Worm (Caenorhabditis elegans) whole organism, L3 larva: ENCODE measurements around the gene R03D7.15.

Experiments used
- ama-1 ChIP-seq: fragments of 150-350 bp; optimal IDR thresholded peaks from 2 replicates; lab custom pipeline; 2018
- ceh-82 ChIP-seq: fragments of 150-350 bp; optimal IDR thresholded peaks from 2 replicates; lab custom pipeline; 2014; ENCODE audit warnings: missing biosample characterization, missing genetic modification characterization
- nhr-76 ChIP-seq: fragments of 150-350 bp; sonication (generic microtip); optimal IDR thresholded peaks from 5 replicates; lab custom pipeline; 2014; ENCODE audit warnings: missing biosample characterization, missing genetic modification characterization
- nhr-77 ChIP-seq: fragments of 150-350 bp; optimal IDR thresholded peaks from 2 replicates; lab custom pipeline; 2014; ENCODE audit warnings: missing biosample characterization, missing genetic modification characterization
- zag-1 ChIP-seq: fragments of 150-350 bp; optimal IDR thresholded peaks from 2 replicates; lab custom pipeline; 2014; ENCODE audit warnings: missing biosample characterization, missing genetic modification characterization

DNA sequence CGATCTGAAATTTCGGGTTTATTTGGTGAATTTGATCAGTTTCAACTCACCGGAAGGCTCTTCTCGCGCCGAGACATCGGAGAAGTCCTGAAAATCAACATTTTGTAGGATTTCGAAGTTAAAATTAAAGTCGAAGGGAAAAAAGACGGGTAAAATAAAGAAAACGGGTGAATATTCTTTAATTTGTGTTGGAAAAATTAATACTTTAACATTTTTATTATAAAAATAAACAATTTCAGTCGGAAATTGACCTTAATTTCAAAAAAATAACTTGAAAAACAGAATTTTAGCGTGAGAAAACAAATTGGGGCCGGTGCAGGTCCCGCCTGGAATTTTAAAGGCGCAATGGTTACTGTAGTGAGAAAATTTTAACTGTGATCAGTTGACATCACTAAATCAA, 11.0 kb downstream of the R03D7.15 start, which contains the start of gene nos-1:
- TF ChIP-seq zag-1 (tag; lab: Kevin White, UChicago) (no peak), nhr-76 (tag; lab: Kevin White, UChicago) (no peak), ama-1 (lab: Kevin White, UChicago) (no peak), nhr-77 (tag; lab: Kevin White, UChicago) (no peak), ceh-82 (tag; lab: Kevin White, UChicago) (no peak)
